Worm (Caenorhabditis elegans) whole organism, young adult: ENCODE results near the gene fbxb-112.
"Not testable (repeated sequence)": the region's sequence is repeated elsewhere in the genome, so short reads cannot be mapped to it uniquely, and the experiment has no call there.

ENCODE experiments used
- B0035.1 ChIP-seq: sonication (generic microtip); optimal IDR thresholded peaks from 2 replicates; lab custom pipeline; 2016; ENCODE audit warnings: missing genetic modification characterization, mild to moderate bottlenecking, missing compliant biosample characterization, missing genotype, missing genetic modification reagents
- F10E7.11 ChIP-seq: sonication (generic microtip); optimal IDR thresholded peaks from 2 replicates; lab custom pipeline; 2017; ENCODE audit warnings: mild to moderate bottlenecking, missing genetic modification characterization, moderate library complexity, missing compliant biosample characterization
- F33H1.4 ChIP-seq: fragments of 200-800 bp; sonication (Bioruptor generic); IDR thresholded peaks from 2 replicates; pipeline ENCODE4 v1.3.6; 2022; ENCODE audit warnings: missing genetic modification reagents, missing genetic modification characterization, missing compliant biosample characterization
- F49E8.2 ChIP-seq: sonication (generic microtip); optimal IDR thresholded peaks from 3 replicates; lab custom pipeline; 2017; ENCODE audit warnings: missing genetic modification characterization, mild to moderate bottlenecking, missing compliant biosample characterization, antibody characterized with exemption, moderate library complexity; ENCODE audit not compliant: insufficient read depth
- Y67H2A.10 ChIP-seq: fragments of 200-800 bp; sonication (Bioruptor generic); conservative IDR thresholded peaks from 2 replicates; pipeline ENCODE4 v1.3.6; 2022; ENCODE audit warnings: missing genetic modification reagents, missing genetic modification characterization, missing compliant biosample characterization
- akir-1 ChIP-seq: fragments of 200-800 bp; sonication (Bioruptor generic); optimal IDR thresholded peaks from 2 replicates; lab custom pipeline; 2018; ENCODE audit warnings: mild to moderate bottlenecking, missing genetic modification characterization, moderate library complexity, missing compliant biosample characterization
- atf-7 ChIP-seq: sonication (generic microtip); optimal IDR thresholded peaks from 2 replicates; lab custom pipeline; 2017; ENCODE audit warnings: mild to moderate bottlenecking, missing genetic modification characterization, missing compliant biosample characterization
- athp-1 ChIP-seq: sonication (generic microtip); optimal IDR thresholded peaks from 2 replicates; lab custom pipeline; 2017; ENCODE audit warnings: mild to moderate bottlenecking, missing genetic modification characterization, missing compliant biosample characterization
- attf-6 ChIP-seq: fragments of 200-800 bp; sonication (Bioruptor generic); IDR thresholded peaks from 2 replicates; pipeline ENCODE4 v1.3.6; 2022; ENCODE audit warnings: missing genetic modification reagents, missing genetic modification characterization, missing compliant biosample characterization
- bed-2 ChIP-seq: fragments of 200-800 bp; sonication (Bioruptor generic); IDR thresholded peaks from 2 replicates; pipeline ENCODE4 v1.3.6; 2022; ENCODE audit warnings: missing genetic modification reagents, missing genetic modification characterization, missing compliant biosample characterization
- ceh-40 ChIP-seq: fragments of 200-800 bp; sonication (Bioruptor generic); IDR thresholded peaks from 2 replicates; pipeline ENCODE4 v1.3.6; 2022; ENCODE audit warnings: missing genetic modification characterization, missing compliant biosample characterization
- ceh-91 ChIP-seq: fragments of 200-800 bp; sonication (Bioruptor generic); IDR thresholded peaks from 2 replicates; pipeline ENCODE4 v1.3.6; 2022; ENCODE audit warnings: missing genetic modification reagents, missing genetic modification characterization, missing compliant biosample characterization
- egl-18 ChIP-seq: fragments of 200-800 bp; sonication (Bioruptor generic); IDR thresholded peaks from 2 replicates; pipeline ENCODE4 v1.3.6; 2022; ENCODE audit warnings: missing genetic modification reagents, missing genetic modification characterization, missing compliant biosample characterization
- gei-17 ChIP-seq: fragments of 200-800 bp; sonication (Bioruptor generic); optimal IDR thresholded peaks from 2 replicates; lab custom pipeline; 2018; ENCODE audit warnings: mild to moderate bottlenecking, missing genetic modification characterization, missing compliant biosample characterization
- hlh-12 ChIP-seq: sonication (generic microtip); optimal IDR thresholded peaks from 2 replicates; lab custom pipeline; 2016; ENCODE audit warnings: missing genetic modification characterization, missing compliant biosample characterization
- hmg-1.2 ChIP-seq: fragments of 200-800 bp; sonication (Bioruptor generic); IDR thresholded peaks from 2 replicates; pipeline ENCODE4 v1.3.6; 2022; ENCODE audit warnings: missing genetic modification reagents, missing genetic modification characterization, missing compliant biosample characterization
- lir-1 ChIP-seq: fragments of 200-800 bp; sonication (Bioruptor generic); conservative IDR thresholded peaks from 2 replicates; pipeline ENCODE4 v1.3.6; 2022; ENCODE audit warnings: missing genetic modification reagents, missing genetic modification characterization, missing compliant biosample characterization
- lsl-1 ChIP-seq: fragments of 200-800 bp; sonication (Bioruptor generic); optimal IDR thresholded peaks from 2 replicates; lab custom pipeline; 2018; ENCODE audit warnings: mild to moderate bottlenecking, missing genetic modification characterization, moderate library complexity, missing compliant biosample characterization
- madf-10 ChIP-seq: sonication (generic microtip); optimal IDR thresholded peaks from 2 replicates; lab custom pipeline; 2016; ENCODE audit warnings: mild to moderate bottlenecking, missing genetic modification characterization, missing compliant biosample characterization
- madf-6 ChIP-seq: fragments of 200-800 bp; sonication (Bioruptor generic); IDR thresholded peaks from 2 replicates; pipeline ENCODE4 v1.3.6; 2022; ENCODE audit warnings: missing genetic modification reagents, missing genetic modification characterization, missing compliant biosample characterization
- mcd-1 ChIP-seq: fragments of 200-800 bp; sonication (Bioruptor generic); IDR thresholded peaks from 2 replicates; pipeline ENCODE4 v1.3.6; 2022; ENCODE audit warnings: missing genetic modification reagents, missing genetic modification characterization, missing compliant biosample characterization
- mel-28 ChIP-seq: sonication (generic microtip); optimal IDR thresholded peaks from 2 replicates; lab custom pipeline; 2016; ENCODE audit warnings: borderline replicate concordance, mild to moderate bottlenecking, missing genetic modification characterization, missing compliant biosample characterization
- mxl-1 ChIP-seq: sonication (generic microtip); optimal IDR thresholded peaks from 2 replicates; lab custom pipeline; 2016; ENCODE audit warnings: missing genetic modification characterization, missing compliant biosample characterization
- nfya-2 ChIP-seq: fragments of 200-800 bp; sonication (Bioruptor generic); IDR thresholded peaks from 2 replicates; pipeline ENCODE4 v1.3.6; 2022; ENCODE audit warnings: missing genetic modification reagents, missing genetic modification characterization, missing compliant biosample characterization
- nfyb-1 ChIP-seq: fragments of 200-800 bp; sonication (Bioruptor generic); IDR thresholded peaks from 2 replicates; pipeline ENCODE4 v1.3.6; 2022; ENCODE audit warnings: missing genetic modification reagents, missing genetic modification characterization, missing compliant biosample characterization
- nhr-179 ChIP-seq: sonication (generic microtip); optimal IDR thresholded peaks from 2 replicates; lab custom pipeline; 2016; ENCODE audit warnings: mild to moderate bottlenecking, missing genetic modification characterization, missing compliant biosample characterization
- somi-1 ChIP-seq: fragments of 200-800 bp; sonication (Bioruptor generic); optimal IDR thresholded peaks from 2 replicates; lab custom pipeline; 2018; ENCODE audit warnings: mild to moderate bottlenecking, missing genetic modification characterization, missing compliant biosample characterization
- sptf-2 ChIP-seq: fragments of 200-800 bp; sonication (Bioruptor generic); optimal IDR thresholded peaks from 2 replicates; lab custom pipeline; 2018; ENCODE audit warnings: mild to moderate bottlenecking, missing genetic modification characterization, missing compliant biosample characterization
- tbx-9 ChIP-seq: sonication (generic microtip); optimal IDR thresholded peaks from 2 replicates; lab custom pipeline; 2016; ENCODE audit warnings: borderline replicate concordance, missing genetic modification characterization, inconsistent platforms, missing compliant biosample characterization
- tlf-1 ChIP-seq: fragments of 200-800 bp; sonication (Bioruptor generic); optimal IDR thresholded peaks from 2 replicates; lab custom pipeline; 2018; ENCODE audit warnings: mild to moderate bottlenecking, missing genetic modification characterization, missing compliant biosample characterization
- xnd-1 ChIP-seq: sonication (generic microtip); optimal IDR thresholded peaks from 2 replicates; lab custom pipeline; 2016; ENCODE audit warnings: missing genotype, missing genetic modification reagents, missing genetic modification characterization, missing compliant biosample characterization
- zfh-2 ChIP-seq: fragments of 200-800 bp; sonication (Bioruptor generic); conservative IDR thresholded peaks from 2 replicates; pipeline ENCODE4 v1.3.6; 2022; ENCODE audit warnings: missing genetic modification reagents, missing genetic modification characterization, missing compliant biosample characterization
- ztf-26 ChIP-seq: sonication (generic microtip); optimal IDR thresholded peaks from 2 replicates; lab custom pipeline; 2017; ENCODE audit warnings: missing genetic modification characterization, missing compliant biosample characterization

The fbxb-112 gene

DNA sequence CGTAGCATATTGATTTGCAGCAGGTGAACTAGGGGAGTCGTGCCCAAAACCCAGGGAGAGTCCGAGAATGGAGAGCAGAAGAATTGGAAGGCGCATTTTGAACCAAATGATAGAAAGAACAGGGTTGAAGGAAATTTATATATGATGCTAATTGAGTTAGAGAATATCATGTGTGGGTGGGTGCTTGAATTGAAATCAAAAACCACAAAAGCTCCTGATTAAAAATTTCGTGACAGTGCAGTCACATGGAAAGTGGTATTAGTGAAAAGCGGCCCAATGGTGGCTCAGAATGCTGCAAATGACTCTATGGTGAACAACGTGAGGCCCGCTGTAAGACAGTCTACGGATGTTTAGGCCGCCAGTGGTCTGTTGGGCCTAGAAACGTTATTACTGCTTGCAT, 29.3 kb upstream of the fbxb-112 start, which contains the start of gene C16C8.8:
Gene C16C8.8 (minus strand): TSS at position 101 of the 400 bp plus-strand sequence.
- TF ChIP-seq gei-17 (GFP tag; lab: Kevin White, UChicago) (no peak), F33H1.4 (no peak), Y67H2A.10 (GFP tag; lab: Robert Waterston, UW) (no peak), somi-1 (GFP tag; lab: Kevin White, UChicago) (no peak), F10E7.11 (tag; lab: Kevin White, UChicago) (no peak), B0035.1 (tag; lab: Kevin White, UChicago) (no peak), madf-10 (tag; lab: Kevin White, UChicago) (no peak), xnd-1 (tag; lab: Kevin White, UChicago) (no peak), hmg-1.2 (no peak), nfyb-1 (no peak), mxl-1 (tag; lab: Kevin White, UChicago) (no peak), F49E8.2 (tag; lab: Kevin White, UChicago) (no peak)

DNA sequence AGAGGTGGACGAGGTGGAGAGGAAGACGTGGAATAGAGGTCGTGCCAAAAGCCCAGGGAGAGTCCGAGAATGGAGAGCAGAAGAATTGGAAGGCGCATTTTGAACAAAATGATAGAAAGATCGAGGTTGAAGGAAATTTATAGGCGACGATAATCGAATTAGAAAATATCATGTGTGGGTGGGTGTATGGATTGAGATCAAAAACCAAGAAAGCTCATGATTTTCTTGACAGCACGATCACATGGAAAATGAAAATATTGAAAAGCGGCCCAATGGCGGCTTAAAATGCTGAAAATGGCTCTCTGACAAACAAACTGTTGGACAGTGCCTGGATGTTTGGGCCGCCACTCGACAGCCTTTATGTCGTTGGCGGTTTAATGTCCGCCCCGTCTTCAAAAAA, 27.8 kb upstream of the fbxb-112 start, which contains the start of gene C16C8.9:
Gene C16C8.9 (minus strand): TSS at position 101 of the 400 bp plus-strand sequence.
- no peak for TF ChIP-seq hlh-12 (tag; lab: Kevin White, UChicago)
- no peak for TF ChIP-seq sptf-2 (GFP tag; lab: Kevin White, UChicago)
- no peak for TF ChIP-seq mcd-1 (GFP tag; lab: Robert Waterston, UW)
- TF ChIP-seq akir-1 (GFP tag; lab: Kevin White, UChicago), result no peak
- TF ChIP-seq madf-6, result no peak
- no peak for TF ChIP-seq attf-6 (GFP tag; lab: Robert Waterston, UW)
- no peak for TF ChIP-seq ceh-40 (GFP tag; lab: Robert Waterston, UW)
- no peak for TF ChIP-seq athp-1 (tag; lab: Kevin White, UChicago)
- no peak for TF ChIP-seq ceh-91 (GFP tag; lab: Robert Waterston, UW)
- TF ChIP-seq, all 124 proteins: peak for 0

DNA sequence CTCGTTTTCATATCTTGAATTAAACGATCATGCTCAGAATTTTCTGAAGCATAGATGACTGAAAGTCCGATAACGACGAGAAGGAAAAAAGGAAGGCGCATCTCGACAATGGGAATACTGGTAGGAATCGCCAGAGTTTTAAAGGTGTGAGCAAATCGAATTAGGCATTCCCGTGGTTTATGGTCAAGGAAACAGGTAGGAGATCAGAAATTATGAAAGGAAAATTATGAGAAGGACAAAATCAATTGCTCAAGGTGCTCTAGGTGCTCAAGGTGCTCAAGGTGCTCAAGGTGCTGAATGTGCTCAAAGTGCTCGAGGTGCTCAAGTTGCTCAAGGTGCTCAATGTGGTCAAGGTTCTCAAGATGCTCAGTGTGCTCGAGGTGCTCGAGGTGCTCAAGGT, 26.3 kb upstream of the fbxb-112 start, which contains the start of gene C16C8.10:
Gene C16C8.10 (minus strand): TSS at position 101 of the 400 bp plus-strand sequence.
- not testable (repeated sequence) for TF ChIP-seq tbx-9 (tag; lab: Kevin White, UChicago); mel-28 (tag; lab: Kevin White, UChicago); ceh-40 (GFP tag; lab: Robert Waterston, UW)

DNA sequence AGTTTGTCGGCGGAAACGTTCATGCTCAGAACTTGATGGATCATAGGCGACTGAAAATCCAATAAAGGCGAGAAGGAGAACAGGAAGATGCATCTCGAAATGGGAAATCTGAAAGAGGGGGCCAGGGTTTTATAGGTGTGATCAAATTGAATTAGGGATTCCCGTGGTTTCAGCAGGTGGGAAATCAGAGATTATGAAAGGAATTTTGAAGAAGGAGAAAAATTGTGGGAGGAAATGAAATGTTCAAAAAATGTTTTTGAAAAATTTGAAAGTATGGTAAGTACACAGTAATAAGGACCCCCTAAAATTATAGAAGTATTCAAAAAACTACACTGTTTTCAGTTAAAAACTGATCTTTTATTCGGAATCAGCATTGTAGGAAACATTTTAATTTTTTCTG, 20.3 kb upstream of the fbxb-112 start, which contains the start of gene Y49F6B.20:
Gene Y49F6B.20 (minus strand): TSS at position 101 of the 400 bp plus-strand sequence.
- TF ChIP-seq zfh-2 (GFP tag; lab: Robert Waterston, UW) (no peak), nfya-2 (GFP tag; lab: Robert Waterston, UW) (no peak), ztf-26 (tag; lab: Kevin White, UChicago) (no peak), lir-1 (GFP tag; lab: Robert Waterston, UW) (no peak), atf-7 (no peak), tlf-1 (GFP tag; lab: Kevin White, UChicago) (no peak), nhr-179 (no peak), egl-18 (GFP tag; lab: Robert Waterston, UW) (no peak), bed-2 (no peak), lsl-1 (GFP tag; lab: Kevin White, UChicago) (no peak)
